Comparison of ENCODE assay signal across 5 fruit fly cellular contexts in genomic region chr3R:5572900-5573665, dm6.
A peak's percentile ranks its signal among the peaks of the same experiment; 100 is the strongest.
TF ChIP-seq lines count a peak whose summit lies in the region.

No protein-coding gene starts in this region.

- no peak for TF ChIP-seq CTCF in whole organism, embryonic (GFP tag; optimal IDR thresholded peaks at IDR 0.05; lab: Kevin White, UChicago)

TF ChIP-seq in whole organism, adult, 20 proteins besides CTCF, POLR2A, EP300 and RAD21:
- TF ChIP-seq tj (GFP tag; optimal IDR thresholded peaks at IDR 0.05; lab: Kevin White, UChicago), result peak; percentile 61
- TF ChIP-seq pad (GFP tag; optimal IDR thresholded peaks at IDR 0.05; lab: Kevin White, UChicago), result no peak
- TF ChIP-seq Crg-1 (GFP tag; optimal IDR thresholded peaks at IDR 0.05; lab: Kevin White, UChicago), result no peak

TF ChIP-seq in whole organism, embryonic, 481 proteins besides CTCF, POLR2A, EP300 and RAD21:
- TF ChIP-seq CG10147 (GFP tag; optimal IDR thresholded peaks at IDR 0.05; lab: Kevin White, UChicago), result no peak
- 0 out of 3 replicates have a peak, but pooled peaks have one; percentile 31 for TF ChIP-seq CG11456 (GFP tag; IDR thresholded peaks at IDR 0.05; lab: Robert Waterston, UW)
- no peak for TF ChIP-seq Vsx1 (GFP tag; optimal IDR thresholded peaks at IDR 0.05; lab: Kevin White, UChicago)
- TF ChIP-seq sens-2 (GFP tag; IDR thresholded peaks at IDR 0.05; lab: Robert Waterston, UW), result no peak
- TF ChIP-seq bsh (GFP tag; optimal IDR thresholded peaks at IDR 0.05; lab: Kevin White, UChicago), result peak in 1 of 2 experiments; percentile 22
- no peak for TF ChIP-seq Antp (GFP tag; optimal IDR thresholded peaks at IDR 0.05; lab: Kevin White, UChicago)
- 0 out of 3 replicates have a peak, but pooled peaks have one; percentile 22 for TF ChIP-seq knrl (GFP tag; IDR thresholded peaks at IDR 0.05; lab: Robert Waterston, UW; ENCODE audit: partially characterized antibody)
- TF ChIP-seq kni (GFP tag; optimal IDR thresholded peaks at IDR 0.05; lab: Kevin White, UChicago), result peak; percentile 26
- TF ChIP-seq Opbp (GFP tag; IDR thresholded peaks at IDR 0.05; lab: Robert Waterston, UW; ENCODE audit: partially characterized antibody), result 0 out of 3 replicates have a peak, but pooled peaks have one; percentile 16
- peak; percentile 67 for TF ChIP-seq CG8478 (optimal IDR thresholded peaks at IDR 0.05; lab: Kevin White, UChicago)
- no peak for TF ChIP-seq CG32532 (GFP tag; IDR thresholded peaks at IDR 0.05; lab: Robert Waterston, UW)
- TF ChIP-seq bab2 (GFP tag; optimal IDR thresholded peaks at IDR 0.05; lab: Kevin White, UChicago), result no peak
- no peak for TF ChIP-seq CG17829 (tag; optimal IDR thresholded peaks at IDR 0.05; lab: Kevin White, UChicago)
- peak in 1 of 2 experiments; percentile 52 for TF ChIP-seq Pdp1 (GFP tag; optimal IDR thresholded peaks at IDR 0.05; lab: Kevin White, UChicago)
- TF ChIP-seq CG17802 (tag; optimal IDR thresholded peaks at IDR 0.05; lab: Kevin White, UChicago), result no peak
- 0 out of 3 replicates have a peak, but pooled peaks have one; percentile 14 for TF ChIP-seq zfh1 (GFP tag; IDR thresholded peaks at IDR 0.05; lab: Robert Waterston, UW)
- TF ChIP-seq CG15269 (tag; optimal IDR thresholded peaks at IDR 0.05; lab: Kevin White, UChicago), result no peak
- peak; percentile 36 for TF ChIP-seq Med (GFP tag; lab: Kevin White, UChicago)
- TF ChIP-seq ssp (GFP tag; IDR thresholded peaks at IDR 0.05; lab: Robert Waterston, UW), result no peak
- no peak for TF ChIP-seq grau (tag; optimal IDR thresholded peaks at IDR 0.05; lab: Kevin White, UChicago)
- no peak for TF ChIP-seq ac (GFP tag; optimal IDR thresholded peaks at IDR 0.05; lab: Kevin White, UChicago)
TF ChIP-seq in whole organism, embryonic: peak in this region for 9.

TF ChIP-seq in whole organism, prepupa, 60 proteins besides CTCF, POLR2A, EP300 and RAD21:
- TF ChIP-seq Sox15 (GFP tag; optimal IDR thresholded peaks at IDR 0.05; lab: Kevin White, UChicago), result no peak
- TF ChIP-seq Eip93F (GFP tag; optimal IDR thresholded peaks at IDR 0.05; lab: Kevin White, UChicago), result no peak
- TF ChIP-seq CG6276 (GFP tag; optimal IDR thresholded peaks at IDR 0.05; lab: Kevin White, UChicago), result no peak
- no peak for TF ChIP-seq CG6792 (GFP tag; optimal IDR thresholded peaks at IDR 0.05; lab: Kevin White, UChicago)
- no peak for TF ChIP-seq pdm3 (GFP tag; optimal IDR thresholded peaks at IDR 0.05; lab: Kevin White, UChicago)
- TF ChIP-seq CG10631 (GFP tag; optimal IDR thresholded peaks at IDR 0.05; lab: Kevin White, UChicago), result peak; percentile 4
- peak; percentile 53 for TF ChIP-seq svp (GFP tag; lab: Kevin White, UChicago)
- TF ChIP-seq achi (GFP tag; optimal IDR thresholded peaks at IDR 0.05; lab: Kevin White, UChicago), result peak; percentile 7
- peak; percentile 19 for TF ChIP-seq CG31627 (GFP tag; optimal IDR thresholded peaks at IDR 0.05; lab: Kevin White, UChicago)
- peak; percentile 3 for TF ChIP-seq Met (GFP tag; optimal IDR thresholded peaks at IDR 0.05; lab: Kevin White, UChicago)
- peak; percentile 23 for TF ChIP-seq lz (GFP tag; optimal IDR thresholded peaks at IDR 0.05; lab: Kevin White, UChicago)
- no peak for TF ChIP-seq Smox (GFP tag; optimal IDR thresholded peaks at IDR 0.05; lab: Kevin White, UChicago)
- peak; percentile 9 for TF ChIP-seq CG3919 (GFP tag; optimal IDR thresholded peaks at IDR 0.05; lab: Kevin White, UChicago)
- no peak for TF ChIP-seq fd59A (GFP tag; optimal IDR thresholded peaks at IDR 0.05; lab: Kevin White, UChicago)
- no peak for TF ChIP-seq net (GFP tag; optimal IDR thresholded peaks at IDR 0.05; lab: Kevin White, UChicago)
- TF ChIP-seq CG8119 (GFP tag; IDR thresholded peaks at IDR 0.05; lab: Robert Waterston, UW), result 0 out of 3 replicates have a peak, but pooled peaks have one; percentile 31
- TF ChIP-seq Lpt (GFP tag; optimal IDR thresholded peaks at IDR 0.05; lab: Kevin White, UChicago), result no peak
- no peak for TF ChIP-seq Ets21C (GFP tag; optimal IDR thresholded peaks at IDR 0.05; lab: Kevin White, UChicago)
- TF ChIP-seq CG11902 (GFP tag; optimal IDR thresholded peaks at IDR 0.05; lab: Kevin White, UChicago), result no peak
- peak; percentile 22 for TF ChIP-seq esn (GFP tag; optimal IDR thresholded peaks at IDR 0.05; lab: Kevin White, UChicago)
- TF ChIP-seq OdsH (GFP tag; optimal IDR thresholded peaks at IDR 0.05; lab: Kevin White, UChicago), result peak; percentile 17
- peak; percentile 26 for TF ChIP-seq topi (GFP tag; optimal IDR thresholded peaks at IDR 0.05; lab: Kevin White, UChicago)
- peak; percentile 66 for TF ChIP-seq Eip78C (GFP tag; lab: Kevin White, UChicago)
- peak; percentile 25 for TF ChIP-seq Hr4 (GFP tag; optimal IDR thresholded peaks at IDR 0.05; lab: Kevin White, UChicago)

TF ChIP-seq in whole organism, pupa, 21 proteins besides CTCF, POLR2A, EP300 and RAD21:
- TF ChIP-seq Snoo (tag; optimal IDR thresholded peaks at IDR 0.05; lab: Kevin White, UChicago), result no peak
- TF ChIP-seq fd96Ca (GFP tag; IDR thresholded peaks at IDR 0.05; lab: Robert Waterston, UW), result 0 out of 3 replicates have a peak, but pooled peaks have one; percentile 35
- TF ChIP-seq EcR (GFP tag; optimal IDR thresholded peaks at IDR 0.05; lab: Kevin White, UChicago), result peak; percentile 83
- peak; percentile 12 for TF ChIP-seq CG9948 (tag; optimal IDR thresholded peaks at IDR 0.05; lab: Kevin White, UChicago)
- TF ChIP-seq Pif1B (GFP tag; optimal IDR thresholded peaks at IDR 0.05; lab: Kevin White, UChicago), result peak; percentile 30

TF ChIP-seq in whole organism, wandering third instar larva, 38 proteins besides CTCF, POLR2A, EP300 and RAD21:
- no peak for TF ChIP-seq usp (GFP tag; optimal IDR thresholded peaks at IDR 0.05; lab: Kevin White, UChicago)
- TF ChIP-seq Hnf4 (GFP tag; optimal IDR thresholded peaks at IDR 0.05; lab: Kevin White, UChicago), result no peak
- no peak for TF ChIP-seq sage (GFP tag; optimal IDR thresholded peaks at IDR 0.05; lab: Kevin White, UChicago)
- TF ChIP-seq pan (optimal IDR thresholded peaks at IDR 0.05; lab: Kevin White, UChicago), result no peak
- TF ChIP-seq Sp1 (GFP tag; optimal IDR thresholded peaks at IDR 0.05; lab: Kevin White, UChicago), result peak; percentile 37
- no peak for TF ChIP-seq dl (GFP tag; optimal IDR thresholded peaks at IDR 0.05; lab: Kevin White, UChicago; ENCODE audit: insufficient read depth in 1 of 2, partially characterized antibody in 2 of 2)
- TF ChIP-seq lola (GFP tag; optimal IDR thresholded peaks at IDR 0.05; lab: Kevin White, UChicago), result no peak
- peak; percentile 2 for TF ChIP-seq fru (GFP tag; optimal IDR thresholded peaks at IDR 0.05; lab: Kevin White, UChicago)
- TF ChIP-seq foxo (GFP tag; optimal IDR thresholded peaks at IDR 0.05; lab: Kevin White, UChicago), result peak in 1 of 2 experiments; percentile 26
- TF ChIP-seq HLH106 (tag; optimal IDR thresholded peaks at IDR 0.05; lab: Kevin White, UChicago), result peak; percentile 30
- TF ChIP-seq psq (GFP tag; optimal IDR thresholded peaks at IDR 0.05; lab: Kevin White, UChicago), result no peak
- TF ChIP-seq tai (GFP tag; optimal IDR thresholded peaks at IDR 0.05; lab: Kevin White, UChicago), result no peak
- TF ChIP-seq woc (GFP tag; optimal IDR thresholded peaks at IDR 0.05; lab: Kevin White, UChicago), result peak; percentile 20
- TF ChIP-seq Mio (GFP tag; optimal IDR thresholded peaks at IDR 0.05; lab: Kevin White, UChicago), result no peak
TF ChIP-seq in whole organism, wandering third instar larva: peak in this region for 5.
